Worm (Caenorhabditis elegans): Measurements from ENCODE around the gene col-105.
A peak's percentile ranks its signal among the peaks of the same experiment; 100 is the strongest.

Gene col-105

ce11 chrIV:1309600-1310207 is 49.3 kb downstream of the col-105 start, which contains the start of the genes ddx-46 and F53H1.4 (continued):
- TF ChIP-seq nhr-6 (tag; optimal IDR thresholded peaks at IDR 0.05) (no peak), egl-27 (tag; optimal IDR thresholded peaks at IDR 0.05) (no peak), lsy-2 (tag; optimal IDR thresholded peaks at IDR 0.05) (peak in 1 of 2 experiments; percentile 47), egl-43 (GFP tag; IDR thresholded peaks at IDR 0.05) (no peak), madf-5 (GFP tag; IDR thresholded peaks at IDR 0.05) (no peak), nhr-25 (tag; optimal IDR thresholded peaks at IDR 0.05; ENCODE audit: borderline replicate concordance, insufficient read depth) (no peak), Y5F2A.4 (GFP tag; optimal IDR thresholded peaks at IDR 0.05) (no peak), D1046.2 (GFP tag; IDR thresholded peaks at IDR 0.05) (no peak), T26A8.4 (GFP tag; IDR thresholded peaks at IDR 0.05) (no peak), spr-3 (GFP tag; optimal IDR thresholded peaks at IDR 0.05) (no peak), R02D3.7 (tag; optimal IDR thresholded peaks at IDR 0.05) (no peak), ama-1 (optimal IDR thresholded peaks at IDR 0.05) (no peak), F44E2.7 (GFP tag; IDR thresholded peaks at IDR 0.05) (no peak), lin-29 (GFP tag; IDR thresholded peaks at IDR 0.05) (no peak), F10B5.3 (tag; optimal IDR thresholded peaks at IDR 0.05) (no peak), nhr-10 (tag; optimal IDR thresholded peaks at IDR 0.05) (no peak), ceh-32 (tag; optimal IDR thresholded peaks at IDR 0.05; ENCODE audit: poor library complexity) (no peak)
